Worm (Caenorhabditis elegans): ENCODE results near the gene mdt-21.
"Not testable (repeated sequence)": the region's sequence is repeated elsewhere in the genome, so short reads cannot be mapped to it uniquely, and the experiment has no call there.

mdt-21 gene

DNA sequence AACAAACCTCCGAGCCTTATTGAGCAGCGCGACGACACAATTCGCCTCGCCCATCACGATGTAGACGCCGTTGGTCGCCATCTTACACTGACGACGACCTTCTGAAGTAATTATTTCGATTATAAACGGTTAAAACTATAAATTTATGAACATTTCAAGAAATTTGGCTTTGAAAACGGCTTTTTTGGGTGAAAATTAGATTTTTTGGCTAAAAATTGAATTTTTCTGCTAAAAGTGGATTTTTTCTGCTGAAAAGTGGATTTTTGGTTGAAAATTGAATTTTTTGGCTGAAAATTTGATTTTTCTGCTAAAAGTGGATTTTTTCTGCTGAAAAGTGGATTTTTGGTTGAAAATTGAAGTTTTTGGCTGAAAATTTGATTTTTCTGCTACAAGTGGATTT, 3.8 kb upstream of the mdt-21 start, which contains the start of gene gbf-1:
Gene gbf-1 (minus strand): TSS at position 101 of the 400 bp plus-strand sequence.
- not testable (repeated sequence) for TF ChIP-seq W03F9.2, dao-5, him-1 (tag; optimal IDR thresholded peaks at IDR 0.05)

DNA sequence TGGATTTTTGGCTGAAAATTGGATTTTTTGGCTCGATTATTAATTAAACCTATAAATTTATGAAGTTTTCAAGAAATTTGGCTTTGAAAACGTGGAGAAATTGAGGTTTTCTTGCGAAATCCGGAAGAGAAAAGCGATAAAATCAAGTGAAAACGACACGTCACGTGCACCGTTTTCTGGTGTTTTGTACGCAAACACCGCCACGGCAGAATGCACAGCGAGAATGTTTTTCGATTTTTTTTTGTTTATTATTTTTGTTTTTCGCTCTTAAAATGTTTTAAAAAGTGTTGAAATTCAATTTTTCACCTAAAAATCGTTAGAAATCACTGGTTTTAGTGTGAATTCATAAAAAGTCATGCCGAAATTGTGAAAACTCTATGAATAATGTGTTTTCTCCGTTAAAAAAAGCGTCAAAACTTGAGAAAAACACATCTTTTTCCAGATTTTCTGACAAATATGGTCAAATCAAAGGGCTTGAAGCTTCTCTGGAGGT, 2.9 kb upstream of the mdt-21 start, which contains the start of gene immp-1:
Gene immp-1 (plus strand): TSS at position 443 of the 493 bp plus-strand sequence.
- TF ChIP-seq W03F9.2 (tag; optimal IDR thresholded peaks at IDR 0.05) (no peak), him-1 (tag; optimal IDR thresholded peaks at IDR 0.05) (no peak), dao-5 (tag; optimal IDR thresholded peaks at IDR 0.05) (no peak)

DNA sequence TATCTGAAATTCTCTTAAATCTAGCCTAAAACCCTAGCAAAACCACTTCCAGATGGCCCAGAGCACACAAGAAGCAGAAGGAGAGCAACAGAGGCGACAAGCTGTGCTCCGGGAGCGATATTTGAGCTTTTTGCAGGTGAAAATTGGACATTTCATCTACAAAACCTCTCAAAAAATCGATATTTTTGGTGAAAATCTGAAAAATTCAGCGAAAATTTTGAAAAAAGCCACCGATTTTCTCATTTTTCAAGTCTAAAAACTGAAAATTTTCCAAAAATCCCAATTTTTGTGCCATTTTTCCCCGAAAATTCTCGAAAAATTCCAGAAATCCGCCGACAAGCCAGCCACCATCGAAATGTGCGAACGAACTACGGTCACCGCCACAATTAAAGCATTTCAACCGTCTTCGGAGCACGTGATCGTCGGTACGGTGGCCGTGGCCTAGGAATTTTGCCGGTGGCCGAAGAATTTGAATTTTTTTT, 2.8 kb downstream of the mdt-21 start, which contains the start of gene C24H11.5:
Gene C24H11.5 (plus strand): TSS at position 51 of the 482 bp plus-strand sequence.
- no peak for TF ChIP-seq him-1 (tag; optimal IDR thresholded peaks at IDR 0.05)
- no peak for TF ChIP-seq W03F9.2 (tag; optimal IDR thresholded peaks at IDR 0.05)
- TF ChIP-seq dao-5 (tag; optimal IDR thresholded peaks at IDR 0.05) = no peak

DNA sequence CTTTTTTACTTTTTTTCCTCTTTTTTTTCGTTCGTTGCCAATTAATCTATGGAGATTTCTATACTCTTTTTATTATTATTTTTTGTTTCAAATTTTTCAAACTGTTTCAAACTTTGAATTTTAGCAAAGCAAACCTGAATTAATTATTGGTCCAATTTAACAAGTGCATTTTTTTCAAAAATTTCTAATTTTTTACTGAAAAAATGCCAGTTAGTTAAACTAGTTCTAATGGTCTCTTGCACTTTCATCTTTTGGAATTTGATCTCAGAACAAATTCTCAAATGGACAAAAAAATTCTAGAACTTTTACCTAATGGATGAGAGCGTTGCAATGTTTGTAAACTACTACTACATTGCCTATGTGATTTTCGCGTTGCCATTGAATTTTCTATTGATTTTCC, 4.4 kb downstream of the mdt-21 start, which contains the start of gene srd-74:
Gene srd-74 (plus strand): TSS at position 301 of the 400 bp plus-strand sequence.
- TF ChIP-seq dao-5 (tag; optimal IDR thresholded peaks at IDR 0.05) (no peak), W03F9.2 (tag; optimal IDR thresholded peaks at IDR 0.05) (no peak), him-1 (tag; optimal IDR thresholded peaks at IDR 0.05) (no peak)

DNA sequence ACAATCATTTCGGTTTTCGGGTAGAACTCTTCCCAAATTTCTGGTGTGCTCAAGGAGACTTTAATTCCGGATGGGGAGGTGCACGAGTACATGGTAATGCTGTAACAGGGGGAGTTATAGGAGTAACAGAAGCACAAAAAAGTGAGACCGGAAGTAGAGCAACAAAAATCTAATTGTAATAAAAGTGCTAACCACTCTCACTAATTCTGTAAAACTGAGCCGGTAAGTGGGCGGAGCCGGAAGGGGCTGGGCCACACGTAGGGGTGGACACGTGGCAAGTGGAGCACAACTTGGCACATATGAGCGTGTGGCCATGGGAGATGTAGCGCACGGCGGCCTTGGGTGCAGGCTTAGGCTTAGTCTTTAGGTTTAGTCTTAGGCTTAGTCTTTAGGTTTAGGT, 8.5 kb downstream of the mdt-21 start, which contains the start of gene tbx-38:
Gene tbx-38 (minus strand): TSS at position 101 of the 400 bp plus-strand sequence.
- no peak for TF ChIP-seq him-1 (tag; optimal IDR thresholded peaks at IDR 0.05)

DNA sequence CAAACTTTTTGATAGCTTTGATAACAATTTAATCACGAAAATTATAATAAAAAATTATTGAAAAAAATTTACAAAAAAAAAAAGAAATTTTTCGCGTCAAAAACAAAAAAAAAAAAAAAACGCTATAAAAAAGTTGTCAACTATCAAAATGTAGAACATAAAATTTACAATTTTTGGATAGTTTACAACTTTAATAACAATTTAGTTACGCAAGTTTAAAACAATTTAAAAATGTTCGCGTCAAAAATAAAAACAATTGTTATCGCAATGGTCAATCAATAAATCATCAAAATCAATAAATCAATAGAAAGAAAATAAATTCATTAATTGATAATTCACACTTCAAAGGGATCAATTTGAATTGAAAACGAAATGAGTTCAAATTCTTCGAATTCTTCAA, 10.0 kb downstream of the mdt-21 start, which contains the start of gene C24H11.1:
Gene C24H11.1 (plus strand): TSS at position 301 of the 400 bp plus-strand sequence.
- TF ChIP-seq W03F9.2, dao-5, him-1 (tag; optimal IDR thresholded peaks at IDR 0.05): not testable (repeated sequence)

DNA sequence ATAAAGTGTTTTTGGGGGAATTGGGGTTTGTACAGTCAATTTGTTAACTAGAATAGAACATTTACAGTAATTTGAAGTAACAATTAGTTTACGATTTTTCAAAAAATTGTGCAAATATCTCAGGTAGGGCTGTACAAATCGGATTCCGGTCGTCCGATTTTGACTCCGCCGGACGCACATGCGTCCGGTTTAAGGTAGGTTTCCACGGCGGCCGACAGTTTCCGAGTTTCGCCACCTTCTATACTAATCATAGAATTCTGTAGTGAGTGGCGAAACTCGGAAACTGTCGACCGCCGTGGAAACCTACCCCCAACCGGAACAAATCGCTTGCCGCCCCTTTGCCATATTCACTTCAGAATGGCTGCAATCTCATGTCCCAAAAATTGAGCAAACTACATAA, 12.1 kb downstream of the mdt-21 start:
- no peak for TF ChIP-seq dao-5 (tag; optimal IDR thresholded peaks at IDR 0.05)
- TF ChIP-seq W03F9.2 (tag; optimal IDR thresholded peaks at IDR 0.05) = no peak
- no peak for TF ChIP-seq him-1 (tag; optimal IDR thresholded peaks at IDR 0.05)

DNA sequence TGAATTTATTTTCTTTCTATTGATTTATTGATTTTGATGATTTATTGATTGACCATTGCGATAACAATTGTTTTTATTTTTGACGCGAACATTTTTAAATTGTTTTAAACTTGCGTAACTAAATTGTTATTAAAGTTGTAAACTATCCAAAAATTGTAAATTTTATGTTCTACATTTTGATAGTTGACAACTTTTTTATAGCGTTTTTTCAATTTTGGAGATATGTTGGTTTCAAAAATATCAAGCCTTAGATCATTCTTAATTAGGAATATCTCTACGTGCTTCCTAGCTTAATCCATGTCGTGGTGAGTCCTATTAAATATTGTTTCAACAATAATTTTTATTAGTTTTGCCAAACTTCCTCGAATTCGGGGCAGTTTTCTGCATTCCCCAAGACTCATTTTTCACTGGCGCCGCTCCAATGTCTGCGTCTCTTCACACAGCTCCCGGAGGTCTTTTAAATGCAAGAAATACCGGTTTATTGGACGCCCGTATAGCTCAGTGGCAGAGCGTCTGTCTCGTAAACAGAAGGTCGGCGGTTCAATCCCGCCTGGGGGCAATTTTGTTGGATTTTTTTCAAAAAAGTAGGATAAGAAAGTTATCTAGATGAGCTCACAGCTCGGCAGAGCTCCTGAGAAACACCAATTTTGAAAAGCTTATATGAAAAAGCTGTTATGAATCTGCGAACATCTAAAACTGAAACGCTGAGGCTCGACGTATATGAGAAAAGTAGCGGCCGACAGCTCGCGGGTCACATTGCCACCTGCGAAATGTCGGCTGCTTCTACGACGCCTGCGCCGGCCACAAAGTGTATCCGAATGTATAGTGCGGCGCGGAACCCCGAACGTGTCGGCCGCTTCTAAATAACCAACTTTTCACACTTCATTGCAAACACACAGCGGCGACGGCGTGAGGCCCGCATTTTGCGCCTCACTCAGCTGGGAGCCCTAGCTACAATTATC, 15.2 kb downstream of the mdt-21 start, which contains the start of gene C24H11.2:
Gene C24H11.2 (minus strand): TSS at position 51 of the 962 bp plus-strand sequence.
- TF ChIP-seq him-1 (tag; optimal IDR thresholded peaks at IDR 0.05) = peak; percentile 63

DNA sequence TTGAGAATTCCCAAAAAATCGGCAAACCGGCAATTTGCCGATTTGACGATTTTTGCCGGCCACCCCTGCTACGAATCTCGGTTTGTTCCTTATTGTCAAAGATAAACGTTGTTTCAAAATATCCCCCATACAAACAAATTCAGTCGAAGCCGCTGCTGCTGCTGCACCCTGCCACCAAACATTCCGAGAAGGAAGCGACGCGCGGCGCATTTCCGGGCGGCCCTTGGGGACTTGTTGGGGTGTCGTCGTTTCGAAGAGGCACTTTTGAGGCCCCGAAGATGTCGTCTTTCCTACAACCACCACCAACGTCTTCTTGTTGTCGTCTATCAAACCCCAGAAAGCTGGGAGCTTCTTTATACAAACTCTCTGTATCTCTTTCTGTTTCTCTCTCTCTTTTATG, 17.0 kb downstream of the mdt-21 start:
- no peak for TF ChIP-seq dao-5 (tag; optimal IDR thresholded peaks at IDR 0.05)

DNA sequence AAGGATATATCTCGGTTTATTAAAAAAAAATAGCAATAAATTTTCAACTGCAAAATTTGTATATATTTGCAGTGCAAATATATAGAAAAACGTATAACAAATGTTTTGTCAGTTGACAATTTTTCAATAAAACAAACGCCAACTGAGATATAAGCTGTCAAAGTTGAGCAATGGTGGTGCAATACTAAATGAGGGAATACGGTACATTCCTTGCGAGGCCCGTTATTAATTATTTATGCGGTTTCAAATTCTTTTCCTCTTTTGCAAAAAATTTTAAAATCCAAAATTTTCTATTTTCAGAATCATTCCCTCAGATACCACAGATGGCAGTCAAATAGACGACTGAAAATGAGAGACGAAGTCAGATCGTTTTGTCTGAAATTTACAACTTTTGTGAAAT, 18.0 kb downstream of the mdt-21 start, which contains the start of gene twk-39:
Gene twk-39 (plus strand): TSS at position 301 of the 400 bp plus-strand sequence.
- TF ChIP-seq him-1 (tag; optimal IDR thresholded peaks at IDR 0.05) = no peak
- TF ChIP-seq W03F9.2 (tag; optimal IDR thresholded peaks at IDR 0.05) = no peak
- TF ChIP-seq dao-5 (tag; optimal IDR thresholded peaks at IDR 0.05) = no peak

DNA sequence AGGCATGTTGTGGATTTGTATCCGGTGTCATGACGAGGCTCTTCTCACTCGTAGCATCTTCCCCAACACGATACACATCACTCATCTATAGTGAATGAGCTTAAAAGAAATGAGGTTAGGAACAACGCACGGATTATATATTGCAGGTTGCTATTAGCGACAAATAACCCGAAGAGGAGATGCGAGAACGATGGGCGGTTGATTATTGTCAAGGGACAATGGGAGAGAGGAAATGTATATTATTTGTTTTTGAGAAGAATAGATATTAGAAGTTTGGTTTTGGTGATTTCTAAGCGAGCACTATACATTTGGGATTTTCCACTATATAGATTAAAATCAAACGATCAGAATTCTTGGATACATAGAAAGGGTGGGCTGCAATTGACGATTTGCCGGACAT, 29.3 kb downstream of the mdt-21 start, which contains the start of gene C18D11.7:
Gene C18D11.7 (minus strand): TSS at position 101 of the 400 bp plus-strand sequence.
- no peak for TF ChIP-seq him-1 (tag; optimal IDR thresholded peaks at IDR 0.05)
- no peak for TF ChIP-seq dao-5 (tag; optimal IDR thresholded peaks at IDR 0.05)
- TF ChIP-seq W03F9.2 (tag; optimal IDR thresholded peaks at IDR 0.05) = no peak

DNA sequence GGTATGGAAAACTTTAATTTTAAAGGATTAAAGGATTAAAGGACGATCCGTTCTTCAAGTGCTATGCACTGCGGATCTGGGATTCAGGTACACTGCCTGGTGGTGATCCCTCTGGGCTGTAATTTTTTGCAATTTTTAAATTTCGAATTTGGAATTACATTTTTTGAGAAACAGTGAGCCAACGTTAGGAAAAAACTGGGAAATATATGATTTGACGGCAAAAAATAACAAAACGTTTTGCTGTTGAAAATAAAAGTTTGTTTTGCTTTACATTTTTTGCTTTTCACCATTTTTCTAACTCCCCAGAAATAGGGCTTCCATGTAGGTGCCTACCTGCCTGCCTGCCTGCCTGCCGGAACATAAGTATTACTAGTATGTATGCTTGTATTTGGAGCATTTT, 30.0 kb downstream of the mdt-21 start, which contains the start of gene C18D11.10:
Gene C18D11.10 (plus strand): TSS at position 301 of the 400 bp plus-strand sequence.
- no peak for TF ChIP-seq him-1 (tag; optimal IDR thresholded peaks at IDR 0.05)
- TF ChIP-seq dao-5 (tag; optimal IDR thresholded peaks at IDR 0.05) = no peak
- no peak for TF ChIP-seq W03F9.2 (tag; optimal IDR thresholded peaks at IDR 0.05)

DNA sequence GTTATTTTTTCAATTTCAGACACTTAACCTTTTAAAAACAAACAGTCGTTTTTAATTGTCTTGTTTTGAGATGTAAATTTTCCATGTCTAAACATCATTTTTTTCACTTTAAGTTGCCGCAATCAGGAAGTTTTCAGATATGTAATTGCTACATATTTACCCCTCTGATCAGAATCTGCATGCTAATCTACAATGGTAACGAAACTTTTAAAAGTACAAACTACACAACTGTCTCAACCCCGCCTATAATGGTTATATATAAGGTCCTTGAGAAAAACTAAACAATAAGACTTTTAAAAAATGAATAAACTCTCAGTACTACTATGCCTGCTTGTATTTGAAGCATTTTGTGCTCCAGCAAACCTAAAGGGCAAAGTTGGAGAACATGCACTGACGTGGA, 31.4 kb downstream of the mdt-21 start, which contains the start of gene C18D11.9:
Gene C18D11.9 (plus strand): TSS at position 301 of the 400 bp plus-strand sequence.
- no peak for TF ChIP-seq him-1 (tag; optimal IDR thresholded peaks at IDR 0.05)
- no peak for TF ChIP-seq dao-5 (tag; optimal IDR thresholded peaks at IDR 0.05)
- no peak for TF ChIP-seq W03F9.2 (tag; optimal IDR thresholded peaks at IDR 0.05)
